Fruit fly (Drosophila melanogaster): ENCODE results near the gene CG31798.

dm6 chr2L:19411966-19412365 lies 18.0 kb downstream of the CG31798 start:
- no peak for TF ChIP-seq CG13204 (GFP tag; optimal IDR thresholded peaks at IDR 0.05)
- no peak for TF ChIP-seq Ets98B (GFP tag; IDR thresholded peaks at IDR 0.05)
- TF ChIP-seq CG32121 (GFP tag; IDR thresholded peaks at IDR 0.05): no peak
- no peak for TF ChIP-seq Pif1A (GFP tag; optimal IDR thresholded peaks at IDR 0.05)
- TF ChIP-seq CG14655 (GFP tag; optimal IDR thresholded peaks at IDR 0.05): no peak
- TF ChIP-seq CG15710 (tag; optimal IDR thresholded peaks at IDR 0.05): no peak
- no peak for TF ChIP-seq CG8159 (tag; optimal IDR thresholded peaks at IDR 0.05)
- TF ChIP-seq EcR (GFP tag; optimal IDR thresholded peaks at IDR 0.05): no peak
- no peak for TF ChIP-seq CG9948 (tag; optimal IDR thresholded peaks at IDR 0.05)
- no peak for TF ChIP-seq Pif1B (GFP tag; optimal IDR thresholded peaks at IDR 0.05)
- no peak for TF ChIP-seq fd96Ca (GFP tag; IDR thresholded peaks at IDR 0.05)
- no peak for TF ChIP-seq D1 (tag; optimal IDR thresholded peaks at IDR 0.05)

Measured in whole organism, pupa.